Worm (Caenorhabditis elegans): ENCODE data around the gene clec-179.

clec-179 gene

ce11 chrIV:7188528-7189422 is 4.3 kb upstream of the clec-179 start, which contains the start of gene srlf-7 (continued):
- TF ChIP-seq B0019.2 (GFP tag; conservative IDR thresholded peaks at IDR 0.05) (no peak), lin-40 (tag; optimal IDR thresholded peaks at IDR 0.05) (peak; percentile 63), hmg-1.2 (GFP tag; IDR thresholded peaks at IDR 0.05) (peak; percentile 42; the same call in 1 of the 2 replicates), ama-1 (optimal IDR thresholded peaks at IDR 0.05) (no peak), ama-1 (GFP tag; optimal IDR thresholded peaks at IDR 0.05) (no peak)

- TF ChIP-seq gei-17 (GFP tag; optimal IDR thresholded peaks at IDR 0.05) (no peak), F52B5.7 (tag; optimal IDR thresholded peaks at IDR 0.05) (no peak), dpff-1 (tag; optimal IDR thresholded peaks at IDR 0.05) (no peak), zfh-2 (GFP tag; conservative IDR thresholded peaks at IDR 0.05) (no peak), mxl-1 (tag; optimal IDR thresholded peaks at IDR 0.05) (no peak), unc-130 (GFP tag; optimal IDR thresholded peaks at IDR 0.05) (no peak), die-1 (tag; optimal IDR thresholded peaks at IDR 0.05) (no peak), nhr-179 (tag; optimal IDR thresholded peaks at IDR 0.05) (no peak), hrde-1 (tag; optimal IDR thresholded peaks at IDR 0.05; ENCODE audit: borderline replicate concordance) (no peak), aptf-3 (GFP tag; IDR thresholded peaks at IDR 0.05) (no peak), dpl-1 (GFP tag; optimal IDR thresholded peaks at IDR 0.05) (no peak), nfyb-1 (GFP tag; IDR thresholded peaks at IDR 0.05) (no peak), pbrm-1 (GFP tag; IDR thresholded peaks at IDR 0.05) (no peak), T07F8.4 (tag; optimal IDR thresholded peaks at IDR 0.05) (no peak), ceh-40 (GFP tag; IDR thresholded peaks at IDR 0.05) (no peak), nhr-80 (tag; optimal IDR thresholded peaks at IDR 0.05) (no peak), cebp-1 (GFP tag; IDR thresholded peaks at IDR 0.05) (no peak), cebp-1 (tag; optimal IDR thresholded peaks at IDR 0.05) (no peak), let-607 (tag; optimal IDR thresholded peaks at IDR 0.05) (no peak), B0261.1 (tag; optimal IDR thresholded peaks at IDR 0.05) (no peak)
Measured at ce11 chrIV:7188030-7188429, 3.5 kb upstream of the clec-179 start, which contains the start of gene C42D4.13. Gene C42D4.13, minus strand, starts transcription at chrIV:7188130.

ce11 chrIV:7186756-7187155 is 2.3 kb upstream of the clec-179 start, which contains the start of gene str-249:
Gene str-249, minus strand, starts transcription at chrIV:7186856.
- no peak for TF ChIP-seq tlf-1 (GFP tag; optimal IDR thresholded peaks at IDR 0.05)
- no peak for TF ChIP-seq ets-4 (GFP tag; optimal IDR thresholded peaks at IDR 0.05)
- no peak for TF ChIP-seq zfh-2 (GFP tag; conservative IDR thresholded peaks at IDR 0.05)
- no peak for TF ChIP-seq akir-1 (GFP tag; optimal IDR thresholded peaks at IDR 0.05)
- TF ChIP-seq attf-6 (GFP tag; IDR thresholded peaks at IDR 0.05) = no peak
- no peak for TF ChIP-seq F49E8.2 (tag; optimal IDR thresholded peaks at IDR 0.05; ENCODE audit: insufficient read depth)
- no peak for TF ChIP-seq madf-8 (GFP tag; conservative IDR thresholded peaks at IDR 0.05)
- no peak for TF ChIP-seq lir-1 (GFP tag; conservative IDR thresholded peaks at IDR 0.05)
- no peak for TF ChIP-seq egrh-3 (GFP tag; IDR thresholded peaks at IDR 0.05)
- no peak for TF ChIP-seq bed-2 (GFP tag; IDR thresholded peaks at IDR 0.05)
- no peak for TF ChIP-seq chd-7 (tag; optimal IDR thresholded peaks at IDR 0.05)
- no peak for TF ChIP-seq ceh-91 (GFP tag; IDR thresholded peaks at IDR 0.05)
- TF ChIP-seq F57C9.4 (tag; optimal IDR thresholded peaks at IDR 0.05) = no peak
